Worm (Caenorhabditis elegans) whole organism, midembryonic: ENCODE results near the gene ndub-2.

ENCODE experiments used
- T22C8.4 ChIP-seq: fragments of 200-800 bp; sonication (Bioruptor generic); IDR thresholded peaks from 2 replicates; pipeline ENCODE4 v1.3.6; 2022; ENCODE audit warnings: missing genetic modification characterization, missing compliant biosample characterization
- cog-1 ChIP-seq: sonication (generic microtip); optimal IDR thresholded peaks from 2 replicates; lab custom pipeline; 2016; ENCODE audit warnings: missing genetic modification characterization, missing compliant biosample characterization
- flt-1 ChIP-seq: fragments of 200-800 bp; sonication (Bioruptor generic); IDR thresholded peaks from 2 replicates; pipeline ENCODE4 v1.3.6; 2022; ENCODE audit warnings: missing genetic modification characterization, missing compliant biosample characterization
- klf-2 ChIP-seq: fragments of 200-800 bp; sonication (Bioruptor generic); conservative IDR thresholded peaks from 2 replicates; pipeline ENCODE4 v1.3.6; 2022; ENCODE audit warnings: missing genetic modification reagents, missing genetic modification characterization, missing compliant biosample characterization
- med-1 ChIP-seq: sonication (generic microtip); optimal IDR thresholded peaks from 2 replicates; lab custom pipeline; 2017; ENCODE audit warnings: missing genetic modification characterization, mild to moderate bottlenecking, missing compliant biosample characterization, antibody characterized with exemption, missing genetic modification reagents; ENCODE audit not compliant: insufficient read depth
- ref-1 ChIP-seq: fragments of 200-800 bp; sonication (Bioruptor generic); conservative IDR thresholded peaks from 2 replicates; pipeline ENCODE4 v1.3.6; 2022; ENCODE audit warnings: missing genetic modification reagents, missing genetic modification characterization, missing compliant biosample characterization
- tab-1 ChIP-seq: fragments of 200-800 bp; sonication (Bioruptor generic); IDR thresholded peaks from 2 replicates; pipeline ENCODE4 v1.3.6; 2022; ENCODE audit warnings: missing genetic modification characterization, missing compliant biosample characterization
- ztf-23 ChIP-seq: fragments of 200-800 bp; sonication (Bioruptor generic); IDR thresholded peaks from 2 replicates; pipeline ENCODE4 v1.3.6; 2022; ENCODE audit warnings: missing genetic modification reagents, missing genetic modification characterization, missing compliant biosample characterization
- ztf-29 ChIP-seq: fragments of 200-800 bp; sonication (Bioruptor generic); IDR thresholded peaks from 2 replicates; pipeline ENCODE4 v1.3.6; 2022; ENCODE audit warnings: missing genetic modification reagents, missing genetic modification characterization, missing compliant biosample characterization

- TF ChIP-seq klf-2 (GFP tag; lab: Robert Waterston, UW), result no peak
- no peak for TF ChIP-seq T22C8.4 (GFP tag; lab: Robert Waterston, UW)
- TF ChIP-seq ztf-29, result no peak
- TF ChIP-seq ztf-23, result no peak
- no peak for TF ChIP-seq med-1 (GFP tag; lab: Kevin White, UChicago)
- no peak for TF ChIP-seq tab-1 (GFP tag; lab: Robert Waterston, UW)
- TF ChIP-seq cog-1 (tag; lab: Kevin White, UChicago), result no peak
- no peak for TF ChIP-seq flt-1 (GFP tag; lab: Robert Waterston, UW)
- no peak for TF ChIP-seq ref-1
Observed at ce11 chrII:8947391-8947790, 48.8 kb upstream of the ndub-2 start, which contains the start of gene cutl-15.
